Fruit fly (Drosophila melanogaster) whole organism: ENCODE results near the gene DAAM.

Source experiments
- CG8478 ChIP-seq: fragments of >200 bp; optimal IDR thresholded peaks from 2 replicates; lab custom pipeline; 2018; ENCODE audit warnings: inconsistent platforms
- Dll ChIP-seq: fragments of >200 bp; optimal IDR thresholded peaks from 2 replicates; lab custom pipeline; 2017
- pan ChIP-seq: fragments of >200 bp; optimal IDR thresholded peaks from 2 replicates; lab custom pipeline; 2017

dm6 chrX:1321043-1321442, 1.1 kb downstream of the DAAM start:
- no peak for TF ChIP-seq pan (lab: Kevin White, UChicago)
- no peak for TF ChIP-seq CG8478 (lab: Kevin White, UChicago)
- TF ChIP-seq Dll (lab: Kevin White, UChicago) = no peak
